Worm (Caenorhabditis elegans): ENCODE measurements around the gene pat-3.
A peak's percentile ranks its signal among the peaks of the same experiment; 100 is the strongest.

The pat-3 gene

ce11 chrIII:3957119-3957739 lies 43.3 kb upstream of the pat-3 start:
- no peak for TF ChIP-seq rec-8 (tag; optimal IDR thresholded peaks at IDR 0.05)
- TF ChIP-seq bed-2 (GFP tag; IDR thresholded peaks at IDR 0.05): no peak
- TF ChIP-seq snpc-1.1 (tag; optimal IDR thresholded peaks at IDR 0.05; ENCODE audit: insufficient read depth): peak; percentile 20
- TF ChIP-seq let-607 (tag; optimal IDR thresholded peaks at IDR 0.05): no peak
- TF ChIP-seq B0336.3 (GFP tag; IDR thresholded peaks at IDR 0.05): no peak
- TF ChIP-seq chd-7 (tag; optimal IDR thresholded peaks at IDR 0.05): peak; percentile 44
- peak; percentile 51 for TF ChIP-seq snpc-4 (GFP tag; optimal IDR thresholded peaks at IDR 0.05)
- TF ChIP-seq snpc-4 (tag; optimal IDR thresholded peaks at IDR 0.05): peak; percentile 35 to 78 (median 53)
- no peak for TF ChIP-seq egl-44 (GFP tag; IDR thresholded peaks at IDR 0.05)
- no peak for TF ChIP-seq egl-18 (GFP tag; IDR thresholded peaks at IDR 0.05)
- no peak for TF ChIP-seq sea-2 (GFP tag; IDR thresholded peaks at IDR 0.05)
- TF ChIP-seq egrh-3 (GFP tag; IDR thresholded peaks at IDR 0.05): no peak
- no peak for TF ChIP-seq lin-40 (tag; optimal IDR thresholded peaks at IDR 0.05)
- no peak for TF ChIP-seq ets-4 (GFP tag; optimal IDR thresholded peaks at IDR 0.05)
- TF ChIP-seq nfyb-1 (GFP tag; IDR thresholded peaks at IDR 0.05): 0 out of 2 replicates have a peak, but pooled peaks have one; percentile 27
- TF ChIP-seq mel-28 (tag; optimal IDR thresholded peaks at IDR 0.05; ENCODE audit: borderline replicate concordance): no peak
- TF ChIP-seq hlh-26 (GFP tag; conservative IDR thresholded peaks at IDR 0.05): no peak
- 0 out of 2 replicates have a peak, but pooled peaks have one; percentile 21 for TF ChIP-seq attf-6 (GFP tag; IDR thresholded peaks at IDR 0.05)
- TF ChIP-seq F52B5.7 (tag; optimal IDR thresholded peaks at IDR 0.05): no peak
- peak; percentile 32 for TF ChIP-seq ama-1 (optimal IDR thresholded peaks at IDR 0.05)
- no peak for TF ChIP-seq ama-1 (GFP tag; optimal IDR thresholded peaks at IDR 0.05)
- TF ChIP-seq ztf-3 (GFP tag; optimal IDR thresholded peaks at IDR 0.05): no peak
- no peak for TF ChIP-seq F57A8.1 (GFP tag; optimal IDR thresholded peaks at IDR 0.05)
- no peak for TF ChIP-seq ZK185.1 (tag; optimal IDR thresholded peaks at IDR 0.05; ENCODE audit: poor library complexity, severe bottlenecking)
- no peak for TF ChIP-seq fkh-3 (tag; optimal IDR thresholded peaks at IDR 0.05)
- no peak for TF ChIP-seq xnd-1 (tag; optimal IDR thresholded peaks at IDR 0.05)
- TF ChIP-seq efl-1 (GFP tag; optimal IDR thresholded peaks at IDR 0.05): no peak
- no peak for TF ChIP-seq lir-1 (GFP tag; conservative IDR thresholded peaks at IDR 0.05)
- TF ChIP-seq hrde-1 (tag; optimal IDR thresholded peaks at IDR 0.05; ENCODE audit: borderline replicate concordance): no peak

ce11 chrIII:3956293-3956692 lies 42.3 kb upstream of the pat-3 start, which contains the start of gene F37A8.5:
TSS of gene F37A8.5 (plus strand) at chrIII:3956624.
- TF ChIP-seq egl-44 (GFP tag; IDR thresholded peaks at IDR 0.05) (no peak), rpc-1 (optimal IDR thresholded peaks at IDR 0.05) (no peak), rpc-1 (tag; optimal IDR thresholded peaks at IDR 0.05) (no peak), ama-1 (optimal IDR thresholded peaks at IDR 0.05) (no peak), ama-1 (GFP tag; optimal IDR thresholded peaks at IDR 0.05) (no peak), lsl-1 (GFP tag; optimal IDR thresholded peaks at IDR 0.05) (no peak), F57C9.4 (tag; optimal IDR thresholded peaks at IDR 0.05) (no peak), let-526 (GFP tag; IDR thresholded peaks at IDR 0.05) (no peak), lsy-27 (tag; optimal IDR thresholded peaks at IDR 0.05; ENCODE audit: borderline replicate concordance, insufficient read depth) (no peak), zfh-2 (GFP tag; conservative IDR thresholded peaks at IDR 0.05) (no peak), F37B4.10 (GFP tag; IDR thresholded peaks at IDR 0.05) (no peak), F23B12.7 (tag; optimal IDR thresholded peaks at IDR 0.05; ENCODE audit: insufficient read depth) (no peak), B0019.2 (GFP tag; conservative IDR thresholded peaks at IDR 0.05) (no peak), B0035.1 (tag; optimal IDR thresholded peaks at IDR 0.05) (no peak)

Data from whole organism, young adult.